Worm (Caenorhabditis elegans) whole organism, young adult: ENCODE measurements around the gene K02F6.7.

Experiments
- C17E4.6 ChIP-seq: fragments of 200-800 bp; sonication (Bioruptor generic); IDR thresholded peaks from 2 replicates; pipeline ENCODE4 v1.3.6; 2022; ENCODE audit warnings: missing genetic modification reagents, missing genetic modification characterization, missing compliant biosample characterization
- D2030.7 ChIP-seq: fragments of 200-800 bp; sonication (Bioruptor generic); IDR thresholded peaks from 2 replicates; pipeline ENCODE4 v1.3.6; 2022; ENCODE audit warnings: missing genetic modification reagents, missing genetic modification characterization, missing compliant biosample characterization
- F10E7.11 ChIP-seq: sonication (generic microtip); optimal IDR thresholded peaks from 2 replicates; lab custom pipeline; 2017; ENCODE audit warnings: mild to moderate bottlenecking, missing genetic modification characterization, moderate library complexity, missing compliant biosample characterization
- F33H1.4 ChIP-seq: fragments of 200-800 bp; sonication (Bioruptor generic); IDR thresholded peaks from 2 replicates; pipeline ENCODE4 v1.3.6; 2022; ENCODE audit warnings: missing genetic modification reagents, missing genetic modification characterization, missing compliant biosample characterization
- F39B2.1 ChIP-seq: fragments of 200-800 bp; sonication (Bioruptor generic); IDR thresholded peaks from 2 replicates; pipeline ENCODE4 v1.3.6; 2022; ENCODE audit warnings: missing genetic modification reagents, missing genetic modification characterization, missing compliant biosample characterization
- F49E8.2 ChIP-seq: sonication (generic microtip); optimal IDR thresholded peaks from 3 replicates; lab custom pipeline; 2017; ENCODE audit warnings: missing genetic modification characterization, mild to moderate bottlenecking, missing compliant biosample characterization, antibody characterized with exemption, moderate library complexity; ENCODE audit not compliant: insufficient read depth
- F55B11.4 ChIP-seq: sonication (generic microtip); optimal IDR thresholded peaks from 2 replicates; lab custom pipeline; 2016; ENCODE audit warnings: missing compliant biosample characterization, missing genetic modification characterization, borderline replicate concordance; ENCODE audit not compliant: insufficient read depth
- Y56A3A.18 ChIP-seq: fragments of 200-800 bp; sonication (Bioruptor generic); IDR thresholded peaks from 2 replicates; pipeline ENCODE4 v1.3.6; 2022; ENCODE audit warnings: missing genetic modification reagents, missing genetic modification characterization, missing compliant biosample characterization
- Y79H2A.3 ChIP-seq: fragments of 200-800 bp; sonication (Bioruptor generic); conservative IDR thresholded peaks from 2 replicates; pipeline ENCODE4 v1.3.6; 2022; ENCODE audit warnings: missing genetic modification reagents, missing genetic modification characterization, missing compliant biosample characterization
- Y95B8A.8 ChIP-seq: fragments of 200-800 bp; sonication (Bioruptor generic); IDR thresholded peaks from 2 replicates; pipeline ENCODE4 v1.3.6; 2022; ENCODE audit warnings: missing genetic modification reagents, missing genetic modification characterization, missing compliant biosample characterization
- ZK185.1 ChIP-seq: sonication (generic microtip); optimal IDR thresholded peaks from 2 replicates; lab custom pipeline; 2016; ENCODE audit warnings: mild to moderate bottlenecking, missing genetic modification characterization, missing compliant biosample characterization; ENCODE audit not compliant: poor library complexity, severe bottlenecking
- aptf-2 ChIP-seq: fragments of 200-800 bp; sonication (Bioruptor generic); conservative IDR thresholded peaks from 2 replicates; pipeline ENCODE4 v1.3.6; 2022; ENCODE audit warnings: missing genetic modification reagents, missing genetic modification characterization, missing compliant biosample characterization
- aptf-3 ChIP-seq: fragments of 200-800 bp; sonication (Bioruptor generic); IDR thresholded peaks from 2 replicates; pipeline ENCODE4 v1.3.6; 2022; ENCODE audit warnings: missing genetic modification characterization, missing compliant biosample characterization
- athp-1 ChIP-seq: sonication (generic microtip); optimal IDR thresholded peaks from 2 replicates; lab custom pipeline; 2017; ENCODE audit warnings: mild to moderate bottlenecking, missing genetic modification characterization, missing compliant biosample characterization
- attf-6 ChIP-seq: fragments of 200-800 bp; sonication (Bioruptor generic); IDR thresholded peaks from 2 replicates; pipeline ENCODE4 v1.3.6; 2022; ENCODE audit warnings: missing genetic modification reagents, missing genetic modification characterization, missing compliant biosample characterization
- bed-2 ChIP-seq: fragments of 200-800 bp; sonication (Bioruptor generic); IDR thresholded peaks from 2 replicates; pipeline ENCODE4 v1.3.6; 2022; ENCODE audit warnings: missing genetic modification reagents, missing genetic modification characterization, missing compliant biosample characterization
- efl-1 ChIP-seq: fragments of 150-350 bp; optimal IDR thresholded peaks from 2 replicates; lab custom pipeline; 2014; ENCODE audit warnings: missing biosample characterization, missing genetic modification reagents, missing genetic modification characterization
- gei-17 ChIP-seq: fragments of 200-800 bp; sonication (Bioruptor generic); optimal IDR thresholded peaks from 2 replicates; lab custom pipeline; 2018; ENCODE audit warnings: mild to moderate bottlenecking, missing genetic modification characterization, missing compliant biosample characterization
- hlh-12 ChIP-seq: sonication (generic microtip); optimal IDR thresholded peaks from 2 replicates; lab custom pipeline; 2016; ENCODE audit warnings: missing genetic modification characterization, missing compliant biosample characterization
- lin-35 ChIP-seq, 3 experiments: fragments of 150-350 bp in 2 of 3; sonication (generic microtip) in 1 of 3; optimal IDR thresholded peaks; 2 replicates each; lab custom pipeline; 2014 to 2018; ENCODE audit warnings: missing biosample characterization in 3 of 3, missing genetic modification characterization in 3 of 3, missing genetic modification reagents in 3 of 3
- lsl-1 ChIP-seq: fragments of 200-800 bp; sonication (Bioruptor generic); optimal IDR thresholded peaks from 2 replicates; lab custom pipeline; 2018; ENCODE audit warnings: mild to moderate bottlenecking, missing genetic modification characterization, moderate library complexity, missing compliant biosample characterization
- madf-3 ChIP-seq: fragments of 200-800 bp; sonication (Bioruptor generic); IDR thresholded peaks from 2 replicates; pipeline ENCODE4 v1.3.6; 2022; ENCODE audit warnings: missing genetic modification reagents, missing genetic modification characterization, missing compliant biosample characterization
- rpc-1 ChIP-seq, 2 experiments: fragments of 150-350 bp in 1 of 2; sonication (generic microtip) in 1 of 2; optimal IDR thresholded peaks; 2 replicates each; lab custom pipeline; 2014 to 2018; ENCODE audit warnings: missing biosample characterization in 1 of 2, missing genetic modification characterization in 1 of 2, missing genetic modification reagents in 1 of 2, missing genotype in 1 of 2
- sdz-38 ChIP-seq: sonication (generic microtip); optimal IDR thresholded peaks from 2 replicates; lab custom pipeline; 2016; ENCODE audit warnings: missing genotype, missing genetic modification characterization, missing compliant biosample characterization
- sea-2 ChIP-seq: fragments of 200-800 bp; sonication (Bioruptor generic); IDR thresholded peaks from 2 replicates; pipeline ENCODE4 v1.3.6; 2022; ENCODE audit warnings: missing genetic modification characterization, missing compliant biosample characterization
- snpc-1.1 ChIP-seq: sonication (generic microtip); optimal IDR thresholded peaks from 2 replicates; lab custom pipeline; 2017; ENCODE audit warnings: missing genetic modification characterization, mild to moderate bottlenecking, missing compliant biosample characterization, antibody characterized with exemption, moderate library complexity, missing genotype, missing genetic modification reagents; ENCODE audit not compliant: insufficient read depth
- snpc-3.4 ChIP-seq: sonication (generic microtip); optimal IDR thresholded peaks from 2 replicates; lab custom pipeline; 2017; ENCODE audit warnings: missing genetic modification characterization, mild to moderate bottlenecking, missing compliant biosample characterization, antibody characterized with exemption, moderate library complexity, missing genotype, missing genetic modification reagents
- snpc-4 ChIP-seq, 5 experiments: fragments of 150-350 bp in 1 of 5; sonication (generic microtip) in 4 of 5; optimal IDR thresholded peaks; 2 replicates each; lab custom pipeline; 2014 to 2018; ENCODE audit warnings: missing genetic modification characterization in 5 of 5, missing biosample characterization in 3 of 5, antibody characterized with exemption in 2 of 5, mild to moderate bottlenecking in 2 of 5, missing compliant biosample characterization in 2 of 5, missing genotype in 2 of 5, moderate library complexity in 2 of 5, missing genetic modification reagents in 1 of 5
- somi-1 ChIP-seq: fragments of 200-800 bp; sonication (Bioruptor generic); optimal IDR thresholded peaks from 2 replicates; lab custom pipeline; 2018; ENCODE audit warnings: mild to moderate bottlenecking, missing genetic modification characterization, missing compliant biosample characterization
- tlf-1 ChIP-seq: fragments of 200-800 bp; sonication (Bioruptor generic); optimal IDR thresholded peaks from 2 replicates; lab custom pipeline; 2018; ENCODE audit warnings: mild to moderate bottlenecking, missing genetic modification characterization, missing compliant biosample characterization
- zim-3 ChIP-seq: sonication (generic microtip); optimal IDR thresholded peaks from 2 replicates; lab custom pipeline; 2017; ENCODE audit warnings: mild to moderate bottlenecking, missing genetic modification characterization, moderate library complexity, missing compliant biosample characterization
- ztf-18 ChIP-seq: sonication (generic microtip); optimal IDR thresholded peaks from 2 replicates; lab custom pipeline; 2016; ENCODE audit warnings: missing genotype, mild to moderate bottlenecking, missing genetic modification characterization, missing compliant biosample characterization
- ztf-3 ChIP-seq: fragments of 200-800 bp; sonication (Bioruptor generic); optimal IDR thresholded peaks from 2 replicates; lab custom pipeline; 2018; ENCODE audit warnings: mild to moderate bottlenecking, missing genetic modification characterization, missing compliant biosample characterization

K02F6.7 gene

ce11 chrII:2585493-2585892, 47.8 kb upstream of the K02F6.7 start, which contains the start of gene sri-36:
TSS of gene sri-36 (minus strand) at chrII:2585593.
- TF ChIP-seq F55B11.4 (tag; lab: Kevin White, UChicago) (no peak), tlf-1 (GFP tag; lab: Kevin White, UChicago) (no peak), snpc-3.4 (tag; lab: Kevin White, UChicago) (no peak), efl-1 (no peak), gei-17 (no peak), madf-3 (no peak), attf-6 (GFP tag; lab: Robert Waterston, UW) (no peak), snpc-1.1 (tag; lab: Kevin White, UChicago) (no peak), sdz-38 (tag; lab: Kevin White, UChicago) (no peak), ztf-3 (GFP tag; lab: Kevin White, UChicago) (no peak), aptf-3 (no peak), F49E8.2 (no peak)

DNA sequence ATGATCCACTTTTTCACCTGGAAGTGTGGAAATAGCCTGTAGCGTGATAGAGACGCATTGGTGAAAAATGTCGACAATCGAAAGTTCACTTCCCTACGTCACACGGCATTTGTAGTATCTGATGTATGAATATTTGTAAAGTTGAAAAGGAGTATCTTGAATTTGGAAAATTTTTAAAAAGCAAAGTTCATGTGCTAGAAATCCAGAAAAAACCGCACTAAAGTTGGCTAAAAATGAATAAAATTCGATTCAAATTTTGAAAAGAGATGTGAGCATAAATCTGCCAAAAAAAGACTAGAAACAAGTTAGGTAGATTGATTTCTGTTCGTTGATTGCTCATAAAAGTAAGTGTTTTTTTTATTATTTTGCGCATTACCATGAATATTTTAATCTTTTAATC, 45.4 kb upstream of the K02F6.7 start, which contains the start of gene sri-74:
Gene sri-74, minus strand, starts transcription at position 101 of the 400 bp plus-strand sequence.
- TF ChIP-seq aptf-2: no peak
- no peak for TF ChIP-seq rpc-1 (optimal IDR thresholded peaks at IDR 0.05; lab: Kevin White, UChicago)
- TF ChIP-seq rpc-1 (tag; optimal IDR thresholded peaks at IDR 0.05; lab: Kevin White, UChicago): no peak
- TF ChIP-seq athp-1: no peak
- TF ChIP-seq C17E4.6 (GFP tag; lab: Robert Waterston, UW): no peak
- TF ChIP-seq sea-2: no peak
- TF ChIP-seq bed-2 (GFP tag; lab: Robert Waterston, UW): no peak
- no peak for TF ChIP-seq zim-3 (tag; lab: Kevin White, UChicago)
- no peak for TF ChIP-seq somi-1
- no peak for TF ChIP-seq ztf-3 (GFP tag; lab: Kevin White, UChicago)
- no peak for TF ChIP-seq F39B2.1 (GFP tag; lab: Robert Waterston, UW)
- no peak for TF ChIP-seq lin-35 (GFP tag; optimal IDR thresholded peaks at IDR 0.05; lab: Kevin White, UChicago)
- TF ChIP-seq Y95B8A.8 (GFP tag; lab: Robert Waterston, UW): no peak
- no peak for TF ChIP-seq aptf-3
- TF ChIP-seq Y79H2A.3: no peak
- TF ChIP-seq F33H1.4 (GFP tag; lab: Robert Waterston, UW): no peak
- TF ChIP-seq snpc-4 (GFP tag; optimal IDR thresholded peaks at IDR 0.05; lab: Kevin White, UChicago): no peak
- no peak for TF ChIP-seq snpc-4 (tag; optimal IDR thresholded peaks at IDR 0.05; lab: Kevin White, UChicago)
- TF ChIP-seq Y56A3A.18 (GFP tag; lab: Robert Waterston, UW): no peak
- no peak for TF ChIP-seq ztf-18
- TF ChIP-seq D2030.7 (GFP tag; lab: Robert Waterston, UW): no peak

ce11 chrII:2578216-2578615, 40.6 kb upstream of the K02F6.7 start:
- no peak for TF ChIP-seq lsl-1 (GFP tag; lab: Kevin White, UChicago)
- TF ChIP-seq D2030.7 (GFP tag; lab: Robert Waterston, UW): no peak
- TF ChIP-seq ZK185.1: no peak
- no peak for TF ChIP-seq C17E4.6 (GFP tag; lab: Robert Waterston, UW)
- no peak for TF ChIP-seq sea-2

- TF ChIP-seq F10E7.11 (tag; lab: Kevin White, UChicago) (peak; percentile 6), hlh-12 (tag; lab: Kevin White, UChicago) (peak; percentile 60)
- TF ChIP-seq, all 124 proteins: peak for 2; not testable (repeated sequence) for 122
Measured at ce11 chrII:2570384-2570964, 32.8 kb upstream of the K02F6.7 start.
